Worm (Caenorhabditis elegans): ENCODE measurements around the gene jip-1.

The jip-1 gene

ce11 chrII:1385280-1385679 is 58.5 kb downstream of the jip-1 start, which contains the start of gene F54D12.7:
Gene F54D12.7 (minus strand): TSS chrII:1385380.
- no peak for TF ChIP-seq W03F9.2 (tag; optimal IDR thresholded peaks at IDR 0.05)
- TF ChIP-seq dao-5 (tag; optimal IDR thresholded peaks at IDR 0.05) = no peak
- TF ChIP-seq him-1 (tag; optimal IDR thresholded peaks at IDR 0.05) = no peak

ce11 chrII:1386478-1386877 is 59.7 kb downstream of the jip-1 start, which contains the start of gene aat-7:
Gene aat-7 (plus strand): TSS chrII:1386870.
- no peak for TF ChIP-seq W03F9.2 (tag; optimal IDR thresholded peaks at IDR 0.05)
- TF ChIP-seq dao-5 (tag; optimal IDR thresholded peaks at IDR 0.05) = no peak
- no peak for TF ChIP-seq him-1 (tag; optimal IDR thresholded peaks at IDR 0.05)

ce11 chrII:1397703-1398102 is 70.9 kb downstream of the jip-1 start, which contains the start of gene F54D12.8:
Gene F54D12.8 (minus strand): TSS chrII:1398038.
- no peak for TF ChIP-seq him-1 (tag; optimal IDR thresholded peaks at IDR 0.05)
- no peak for TF ChIP-seq dao-5 (tag; optimal IDR thresholded peaks at IDR 0.05)
- no peak for TF ChIP-seq W03F9.2 (tag; optimal IDR thresholded peaks at IDR 0.05)

- TF ChIP-seq him-1 (tag; optimal IDR thresholded peaks at IDR 0.05) (no peak), W03F9.2 (tag; optimal IDR thresholded peaks at IDR 0.05) (no peak), dao-5 (tag; optimal IDR thresholded peaks at IDR 0.05) (no peak)
Measured at ce11 chrII:1398396-1398795, 71.6 kb downstream of the jip-1 start, which contains the start of gene F54D12.2. Gene F54D12.2 (plus strand): TSS chrII:1398696.
